Worm (Caenorhabditis elegans): Measurements from ENCODE around the gene K12H6.9.

K12H6.9 gene

DNA sequence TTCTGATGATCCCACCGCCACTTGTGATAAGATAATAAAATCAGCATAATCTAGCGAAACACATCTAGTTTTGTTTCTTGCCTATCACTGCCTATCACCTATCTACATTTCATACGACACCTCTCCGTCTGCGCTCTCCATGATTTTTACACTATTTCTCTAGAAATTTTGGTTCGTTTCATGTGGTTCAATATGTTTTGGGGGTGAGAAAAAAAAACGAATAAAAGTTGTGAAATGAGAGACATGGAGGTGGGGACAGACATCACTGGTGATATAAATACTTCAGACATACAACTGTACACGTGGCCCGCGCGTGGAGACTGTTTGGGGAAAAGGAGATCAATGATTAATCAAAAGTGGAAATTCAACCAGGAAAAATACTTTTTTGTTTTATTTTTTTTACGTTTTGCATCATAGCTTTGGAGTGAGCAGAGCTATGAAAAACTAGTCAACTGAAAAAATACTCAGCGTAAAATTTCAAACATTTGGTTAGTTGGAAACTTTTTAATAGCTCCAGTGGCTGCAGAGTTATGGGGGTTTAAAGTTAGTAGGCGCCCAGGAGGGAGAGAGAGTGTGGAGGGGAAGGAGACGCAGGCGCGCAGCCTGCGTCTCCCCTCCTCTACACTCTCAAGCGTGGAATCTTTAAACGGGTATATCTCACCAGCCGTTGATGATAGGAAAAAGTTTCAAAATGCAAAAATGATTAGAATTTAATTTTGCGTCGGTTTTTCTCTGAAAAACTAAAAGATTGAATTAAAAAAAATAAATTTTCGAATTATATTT lies 21.2 kb upstream of the K12H6.9 start:
- no peak for TF ChIP-seq unc-62 (GFP tag; optimal IDR thresholded peaks at IDR 0.05)

DNA sequence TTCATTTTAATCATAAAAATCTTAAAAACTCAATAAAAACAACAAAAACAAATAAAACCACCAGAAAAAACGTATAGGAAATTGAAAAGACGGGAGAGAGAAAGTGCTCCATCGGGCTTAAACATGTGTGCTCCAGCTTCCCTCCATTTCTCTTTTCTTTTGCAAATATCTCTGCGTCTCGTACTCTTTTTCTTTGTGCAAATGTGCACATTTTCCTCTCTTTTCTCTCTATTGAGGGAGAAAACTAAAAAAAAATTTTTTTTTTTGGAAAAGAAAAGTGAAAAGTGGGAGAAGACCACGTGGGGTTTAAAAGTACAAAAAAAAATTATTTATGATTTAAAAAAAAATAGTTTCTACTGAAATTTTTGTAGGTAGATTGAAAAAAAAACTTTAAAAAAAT lies 20.0 kb upstream of the K12H6.9 start:
- TF ChIP-seq unc-62 (GFP tag; optimal IDR thresholded peaks at IDR 0.05): no peak

DNA sequence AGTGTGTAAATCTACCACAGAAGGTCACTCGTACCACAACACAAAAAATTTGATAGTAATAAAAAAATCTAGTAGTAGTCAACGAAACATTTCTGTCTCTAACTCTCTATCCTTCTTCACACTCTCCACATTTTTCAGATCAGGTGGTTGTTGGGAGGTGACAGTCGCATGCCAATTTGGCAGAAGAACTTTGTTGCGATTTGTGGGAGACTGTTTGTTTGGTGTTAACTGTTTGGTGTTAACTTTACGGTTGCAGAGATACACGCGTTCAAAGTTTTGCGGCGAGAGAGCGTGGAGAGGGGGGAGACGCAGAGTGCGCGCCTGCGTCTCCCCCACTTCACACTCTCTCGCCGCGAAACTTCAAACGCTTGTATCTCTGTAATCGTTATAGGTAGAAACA lies 19.3 kb upstream of the K12H6.9 start:
- TF ChIP-seq unc-62 (GFP tag; optimal IDR thresholded peaks at IDR 0.05): no peak

DNA sequence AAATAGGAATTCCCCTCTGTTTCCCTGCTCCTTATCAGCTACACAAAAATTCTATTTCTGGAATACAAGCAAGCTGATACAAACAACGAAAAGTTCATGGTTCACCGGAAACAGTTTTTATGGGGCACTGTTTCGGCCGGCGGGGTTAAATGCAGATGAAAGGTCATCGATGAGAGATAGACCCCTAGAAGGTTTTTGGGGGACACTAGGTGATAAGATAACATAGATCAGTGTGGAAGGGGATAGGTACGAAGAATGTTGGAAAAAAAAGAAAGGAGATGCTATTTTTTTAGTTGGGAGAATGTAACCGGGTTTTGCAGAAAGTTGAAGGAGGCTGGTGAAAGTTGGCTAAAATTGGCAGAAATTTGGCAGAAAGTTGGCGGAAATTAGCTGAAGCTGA lies 18.6 kb upstream of the K12H6.9 start:
- TF ChIP-seq unc-62 (GFP tag; optimal IDR thresholded peaks at IDR 0.05): no peak

DNA sequence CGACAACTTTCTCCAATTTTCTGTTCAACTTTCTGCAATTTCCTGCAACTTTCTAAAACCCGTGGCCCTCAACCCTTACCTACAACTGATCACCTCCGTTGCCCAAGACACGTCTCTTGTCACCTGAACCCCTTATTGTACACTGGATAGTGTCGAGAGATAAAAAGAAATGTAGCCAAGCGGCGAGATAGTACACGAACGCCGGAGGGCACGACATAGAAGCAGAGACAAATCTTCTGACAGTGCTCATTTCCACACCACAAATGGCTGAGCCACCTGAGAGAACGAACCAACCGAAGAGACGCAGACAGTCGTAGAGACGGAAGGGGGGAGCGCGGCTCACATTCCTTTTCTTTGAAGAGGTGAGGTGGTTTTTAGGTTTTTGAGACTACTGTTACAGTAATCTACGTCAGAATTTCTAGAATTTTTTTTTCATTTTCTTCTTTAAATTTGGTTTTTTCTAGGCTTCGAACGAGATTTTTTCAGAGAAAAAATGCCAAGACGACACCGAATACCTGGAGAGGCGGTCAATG lies 16.5 kb upstream of the K12H6.9 start, which contains the start of gene K12H6.12:
Gene K12H6.12, plus strand, starts transcription at position 483 of the 533 bp plus-strand sequence.
- TF ChIP-seq unc-62 (GFP tag; optimal IDR thresholded peaks at IDR 0.05): no peak

DNA sequence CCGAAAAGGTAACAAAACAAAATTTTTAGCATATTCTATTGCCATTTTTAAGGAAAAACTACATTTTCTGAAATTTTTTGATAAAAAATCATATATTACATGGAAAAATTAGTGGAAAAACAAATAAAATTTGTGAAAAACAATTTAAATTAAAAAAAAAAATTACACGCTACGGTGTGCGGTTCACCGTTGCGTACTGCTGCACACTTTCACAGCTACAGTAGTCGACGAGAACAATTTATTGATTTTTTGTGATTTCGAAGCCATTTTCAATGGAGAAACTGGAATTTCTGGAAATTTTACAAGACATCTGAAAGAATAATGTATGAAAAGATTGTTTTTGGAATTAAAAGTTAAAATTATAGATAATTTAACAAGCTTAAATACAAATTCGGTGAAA lies 9.2 kb upstream of the K12H6.9 start:
- no peak for TF ChIP-seq unc-62 (GFP tag; optimal IDR thresholded peaks at IDR 0.05)

DNA sequence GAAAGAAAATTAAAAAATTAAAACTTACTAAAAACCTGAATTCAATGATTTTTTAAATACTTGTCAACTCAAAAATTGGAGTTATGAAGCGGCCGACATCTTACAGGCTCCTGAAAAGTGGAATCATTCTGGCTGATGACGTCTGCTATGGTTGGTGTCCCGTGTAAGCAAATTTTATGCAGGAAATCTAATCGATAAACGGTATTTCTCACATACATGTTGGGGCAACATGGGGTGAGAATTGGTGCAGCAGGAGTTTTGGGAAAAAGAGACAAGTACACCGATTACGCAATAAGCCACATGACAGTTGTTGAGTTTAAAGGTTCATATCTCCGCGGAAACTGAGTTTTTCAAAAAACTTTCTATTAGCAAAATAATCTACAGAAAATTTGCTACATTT lies 8.8 kb upstream of the K12H6.9 start, which contains the start of gene K12H6.2:
Gene K12H6.2, minus strand, starts transcription at position 101 of the 400 bp plus-strand sequence.
- no peak for TF ChIP-seq unc-62 (GFP tag; optimal IDR thresholded peaks at IDR 0.05)

DNA sequence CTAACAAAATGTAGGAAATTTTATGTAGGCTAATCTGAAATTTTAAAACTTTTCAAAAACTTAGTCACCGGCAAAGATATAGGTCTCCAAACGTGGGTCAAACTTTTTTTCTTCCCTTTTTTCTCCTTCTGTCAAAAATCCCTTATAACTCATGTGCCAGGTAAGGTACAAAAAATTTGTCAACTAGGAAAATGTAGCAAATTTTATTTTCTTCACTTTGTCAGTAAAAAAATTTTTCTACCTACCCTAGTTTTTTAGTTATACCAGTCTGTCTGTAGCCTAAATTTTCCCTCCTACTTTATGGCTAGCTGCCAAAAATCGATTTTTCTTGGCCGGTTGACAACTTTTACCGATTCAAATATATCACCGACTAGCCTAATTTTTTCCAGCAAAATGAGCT lies 7.5 kb upstream of the K12H6.9 start, which contains the start of gene set-13:
Gene set-13, plus strand, starts transcription at position 301 of the 400 bp plus-strand sequence.
- TF ChIP-seq unc-62 (GFP tag; optimal IDR thresholded peaks at IDR 0.05): no peak

DNA sequence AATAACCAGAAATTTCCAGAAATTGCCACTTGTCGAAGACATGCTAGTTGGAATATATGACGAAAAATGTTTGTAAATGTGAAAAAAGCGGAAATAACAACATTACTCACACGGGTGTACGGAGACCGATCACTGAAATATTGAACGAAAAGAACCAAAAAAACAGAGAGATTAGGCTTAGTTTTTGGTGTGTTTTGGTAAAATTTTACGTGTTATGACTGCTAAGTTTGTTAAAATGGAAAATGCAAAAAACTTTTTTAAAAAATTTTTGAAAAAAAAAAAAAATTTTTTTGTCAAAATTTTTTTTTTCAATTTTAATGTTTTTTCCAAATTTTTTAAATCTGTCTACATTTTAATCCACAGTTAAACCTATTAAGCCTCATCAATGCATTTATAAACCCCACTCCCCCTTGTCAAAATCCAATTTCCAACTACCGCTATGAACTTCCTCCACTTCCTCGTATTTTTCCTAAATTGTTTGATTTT lies 1.7 kb upstream of the K12H6.9 start, which contains the start of the genes fut-4 and K12H6.10:
Gene fut-4, minus strand, starts transcription at position 101 of the 486 bp plus-strand sequence.
Gene K12H6.10, plus strand, starts transcription at position 436 of the 486 bp plus-strand sequence.
- TF ChIP-seq unc-62 (GFP tag; optimal IDR thresholded peaks at IDR 0.05): no peak

DNA sequence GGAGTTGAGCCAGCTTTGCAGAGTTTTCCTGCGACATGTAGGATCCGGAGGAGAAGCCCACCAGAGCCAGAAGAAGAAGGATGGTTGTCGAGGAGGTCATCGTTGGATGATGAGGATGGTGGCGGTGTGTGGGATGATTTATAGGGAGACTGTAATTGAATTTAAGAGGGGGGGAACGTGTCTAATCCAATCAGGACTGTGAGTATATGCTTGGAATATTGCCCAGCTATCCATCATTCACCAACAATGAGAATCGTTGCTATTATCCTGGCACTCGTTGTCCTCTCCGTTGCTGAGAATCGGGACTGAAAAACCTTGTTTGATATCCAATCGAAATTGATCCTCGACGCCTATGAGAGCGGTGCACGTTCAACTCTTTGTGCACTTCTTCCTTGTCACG lies 1.9 kb downstream of the K12H6.9 start, which contains the start of gene K12H6.5:
Gene K12H6.5, minus strand, starts transcription at position 101 of the 400 bp plus-strand sequence.
- TF ChIP-seq unc-62 (GFP tag; optimal IDR thresholded peaks at IDR 0.05): no peak

DNA sequence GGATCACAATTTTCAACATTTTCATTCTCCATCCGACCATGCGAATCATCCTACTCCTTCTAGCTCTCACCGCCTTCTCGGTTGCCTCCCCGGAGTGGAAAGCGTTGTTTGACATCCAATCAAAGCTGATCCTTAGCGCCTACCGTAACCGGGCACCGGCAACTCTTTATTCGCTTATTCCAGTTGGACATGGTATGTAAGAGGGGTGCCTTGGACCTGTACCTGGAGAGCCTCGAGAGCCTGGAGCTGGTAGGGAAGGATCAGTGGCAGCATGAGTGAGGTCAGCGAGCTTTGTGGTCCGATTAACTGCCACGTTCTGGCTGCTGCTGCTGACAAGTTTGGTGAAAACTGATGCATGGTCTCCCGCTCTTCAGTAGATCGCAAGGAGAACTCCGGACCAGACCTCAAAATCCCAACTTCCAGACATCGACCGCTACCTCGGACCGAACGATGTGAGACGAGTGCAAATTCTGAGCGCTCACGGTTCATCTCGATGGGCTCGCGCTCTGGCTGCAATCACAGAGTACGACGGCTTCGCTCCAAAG lies 3.7 kb downstream of the K12H6.9 start, which contains the start of gene K12H6.8:
Gene K12H6.8, plus strand, starts transcription at position 38 of the 545 bp plus-strand sequence.
- no peak for TF ChIP-seq unc-62 (GFP tag; optimal IDR thresholded peaks at IDR 0.05)

DNA sequence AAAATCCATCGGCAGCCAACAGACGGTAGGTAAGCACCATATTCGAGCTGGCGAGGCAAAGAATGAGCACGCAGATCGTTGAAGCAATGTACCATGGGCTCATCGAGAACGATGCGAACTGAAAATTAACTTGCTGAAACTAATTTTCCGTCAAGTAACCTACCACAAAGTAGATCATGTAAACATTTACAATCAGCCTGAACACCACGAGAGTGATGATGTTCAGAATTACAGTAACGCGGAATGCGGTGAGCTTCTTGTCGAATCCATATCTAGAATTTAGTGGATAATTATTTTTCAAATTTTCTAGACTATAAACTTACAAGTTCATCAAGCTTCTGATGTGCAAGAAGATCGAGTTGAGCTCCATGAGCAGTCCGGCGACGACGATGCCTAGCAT lies 5.3 kb downstream of the K12H6.9 start:
- no peak for TF ChIP-seq unc-62 (GFP tag; optimal IDR thresholded peaks at IDR 0.05)

DNA sequence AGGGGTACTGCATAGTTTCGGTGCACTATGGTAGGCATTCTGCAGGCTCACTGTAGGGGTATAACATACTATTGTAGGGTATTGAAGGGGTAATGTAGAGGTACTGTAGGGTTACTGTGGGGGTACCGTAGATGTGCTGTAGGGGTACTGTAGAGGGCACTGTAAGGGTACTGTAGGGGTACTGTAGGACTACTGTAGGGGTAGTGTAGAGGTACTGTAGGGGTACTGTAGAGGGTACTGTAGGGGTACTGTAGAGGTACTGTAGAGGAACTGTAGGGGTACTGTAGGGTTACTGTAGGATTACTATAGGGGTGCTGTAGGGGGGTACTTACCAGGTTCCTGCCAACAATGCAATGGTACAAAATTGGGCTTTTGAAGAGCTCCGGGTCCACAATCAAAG lies 5.9 kb downstream of the K12H6.9 start:
- TF ChIP-seq unc-62 (GFP tag; optimal IDR thresholded peaks at IDR 0.05): no peak

DNA sequence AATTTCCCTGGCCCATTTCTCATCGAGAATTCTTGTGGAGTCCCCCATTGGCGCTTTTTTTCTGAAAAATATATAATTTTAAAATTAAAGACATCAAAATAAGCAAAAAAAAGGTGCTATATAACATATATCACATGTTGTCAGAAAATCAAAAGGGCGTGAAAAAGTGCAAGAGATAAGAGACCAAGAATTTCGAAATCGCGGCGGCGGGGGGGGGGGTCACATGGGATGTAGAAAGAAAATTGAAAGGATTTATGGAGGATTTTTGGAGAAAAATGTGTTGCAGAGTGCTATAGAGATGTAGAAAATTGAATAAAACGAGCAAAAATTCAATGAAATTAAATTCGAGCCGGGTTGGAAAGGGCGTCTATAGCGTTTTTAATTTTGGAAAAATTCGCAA lies 7.0 kb downstream of the K12H6.9 start, which contains the start of gene K12H6.6:
Gene K12H6.6, minus strand, starts transcription at position 61 of the 400 bp plus-strand sequence.
- no peak for TF ChIP-seq unc-62 (GFP tag; optimal IDR thresholded peaks at IDR 0.05)

DNA sequence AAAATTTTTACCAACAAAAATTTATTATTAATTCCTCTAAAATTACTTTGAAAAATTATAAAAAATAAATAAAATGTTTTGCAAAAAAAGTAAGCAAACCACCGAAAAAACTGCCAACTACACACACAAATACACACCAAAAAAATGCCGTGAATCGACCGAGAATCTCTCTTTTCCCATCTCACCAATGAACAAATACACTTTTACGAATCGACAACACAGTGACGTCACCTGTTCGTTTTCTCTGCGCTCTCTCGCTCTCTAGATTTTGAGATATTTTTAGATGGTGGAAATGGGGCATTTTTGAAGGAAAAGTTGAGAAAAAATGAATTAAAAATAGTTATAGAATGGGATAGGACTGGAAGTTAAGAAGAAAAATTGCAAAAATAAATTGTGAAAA lies 7.9 kb downstream of the K12H6.9 start:
- no peak for TF ChIP-seq unc-62 (GFP tag; optimal IDR thresholded peaks at IDR 0.05)

DNA sequence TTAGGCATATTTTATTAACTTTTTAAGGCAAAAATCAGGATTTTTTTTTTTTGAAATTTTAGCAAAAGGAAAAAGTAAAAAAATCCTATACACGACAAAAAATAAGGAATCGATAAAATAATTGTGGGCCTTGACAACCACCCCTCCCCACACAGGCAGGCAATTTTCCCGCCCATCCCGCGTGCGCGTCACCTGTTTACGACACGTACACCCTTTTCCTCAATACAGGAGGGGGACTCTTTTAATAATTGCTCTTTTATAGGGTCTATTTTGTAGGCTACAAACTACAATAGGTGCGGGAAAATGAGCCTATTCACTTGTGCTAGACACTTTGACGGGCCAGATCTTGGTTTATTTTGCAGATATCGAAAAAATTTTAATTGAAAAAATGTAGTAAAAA lies 8.3 kb downstream of the K12H6.9 start:
- TF ChIP-seq unc-62 (GFP tag; optimal IDR thresholded peaks at IDR 0.05): no peak

Measured in whole organism, dauer.